Fruit fly (Drosophila melanogaster) S2 (cell line): ENCODE results near the gene CG9776.

Experiments
- CG8478 ChIP-seq: fragments of >200 bp; optimal IDR thresholded peaks from 2 replicates; lab custom pipeline; 2018
- CTCF ChIP-seq, 2 experiments: fragments of >200 bp; optimal IDR thresholded peaks; 2 replicates each; lab custom pipeline; 2018

dm6 chr3R:4310683-4311066 lies 23.2 kb downstream of the CG9776 start, which contains the start of gene Vps24:
- TF ChIP-seq CG8478 (no peak), CTCF (optimal IDR thresholded peaks at IDR 0.05; lab: Kevin White, UChicago) (no peak)
